Fruit fly (Drosophila melanogaster): ENCODE results near the gene Gabat.

The Gabat gene

dm6 chr3L:19979592-19979991 lies 20.9 kb downstream of the Gabat start, which contains the start of gene CG14182:
TSS of gene CG14182 (minus strand) at chr3L:19979812.
- TF ChIP-seq dmrt11E (tag; optimal IDR thresholded peaks at IDR 0.05) (no peak), CG31388 (GFP tag; optimal IDR thresholded peaks at IDR 0.05) (no peak), pzg (GFP tag; optimal IDR thresholded peaks at IDR 0.05) (peak; percentile 57), CG5245 (GFP tag; optimal IDR thresholded peaks at IDR 0.05) (no peak), gce (GFP tag; IDR thresholded peaks at IDR 0.05) (no peak), CG30020 (tag; optimal IDR thresholded peaks at IDR 0.05) (no peak), Jarid2 (GFP tag; optimal IDR thresholded peaks at IDR 0.05) (peak; percentile 18), CG9797 (GFP tag; optimal IDR thresholded peaks at IDR 0.05) (peak; percentile 42), YL-1 (GFP tag; optimal IDR thresholded peaks at IDR 0.05) (peak; percentile 6), run (tag; optimal IDR thresholded peaks at IDR 0.05) (no peak), MBD-R2 (GFP tag; IDR thresholded peaks at IDR 0.05) (peak; percentile 51), BEAF-32 (GFP tag; optimal IDR thresholded peaks at IDR 0.05) (peak; percentile 35), jigr1 (GFP tag; IDR thresholded peaks at IDR 0.05) (no peak), slp2 (GFP tag; optimal IDR thresholded peaks at IDR 0.05) (no peak), yki (optimal IDR thresholded peaks at IDR 0.05) (no peak), CG17361 (GFP tag; IDR thresholded peaks at IDR 0.05) (no peak), CG31365 (tag; optimal IDR thresholded peaks at IDR 0.05) (no peak), CG2129 (GFP tag; IDR thresholded peaks at IDR 0.05; ENCODE audit: partially characterized antibody) (no peak), tup (GFP tag; optimal IDR thresholded peaks at IDR 0.05) (no peak), Dp (GFP tag; optimal IDR thresholded peaks at IDR 0.05) (peak; percentile 92), Opbp (GFP tag; IDR thresholded peaks at IDR 0.05; ENCODE audit: partially characterized antibody) (0 out of 3 replicates have a peak, but pooled peaks have one; percentile 39), sens (GFP tag) (peak; percentile 63), Asciz (GFP tag; optimal IDR thresholded peaks at IDR 0.05) (no peak), E2f2 (GFP tag; IDR thresholded peaks at IDR 0.05) (peak; percentile 93), Doc3 (GFP tag; IDR thresholded peaks at IDR 0.05; ENCODE audit: partially characterized antibody) (peak; percentile 31; the same call in 1 of the 3 replicates), CG11696 (GFP tag; IDR thresholded peaks at IDR 0.05) (no peak), CG9817 (tag; optimal IDR thresholded peaks at IDR 0.05) (no peak), CG3726 (GFP tag; IDR thresholded peaks at IDR 0.05) (no peak), CG16813 (GFP tag; IDR thresholded peaks at IDR 0.05; ENCODE audit: partially characterized antibody) (0 out of 3 replicates have a peak, but pooled peaks have one; percentile 15), CG4820 (GFP tag; optimal IDR thresholded peaks at IDR 0.05) (no peak), Meics (GFP tag; optimal IDR thresholded peaks at IDR 0.05) (no peak), CG18262 (tag; optimal IDR thresholded peaks at IDR 0.05) (no peak), knrl (GFP tag; IDR thresholded peaks at IDR 0.05; ENCODE audit: partially characterized antibody) (peak; percentile 49), CG13624 (GFP tag; optimal IDR thresholded peaks at IDR 0.05) (no peak), CG11085 (GFP tag; IDR thresholded peaks at IDR 0.05) (no peak), pum (GFP tag; optimal IDR thresholded peaks at IDR 0.05) (no peak), CG17829 (tag; optimal IDR thresholded peaks at IDR 0.05) (no peak), CG8388 (GFP tag; optimal IDR thresholded peaks at IDR 0.05) (no peak), gfzf (GFP tag; optimal IDR thresholded peaks at IDR 0.05) (peak; percentile 79), stwl (tag; optimal IDR thresholded peaks at IDR 0.05) (peak; percentile 52), CG2875 (GFP tag; optimal IDR thresholded peaks at IDR 0.05) (no peak), Sry-δ (GFP tag; optimal IDR thresholded peaks at IDR 0.05) (no peak), CG18476 (GFP tag; optimal IDR thresholded peaks at IDR 0.05) (no peak), CG15479 (GFP tag; optimal IDR thresholded peaks at IDR 0.05) (no peak), Mes4 (GFP tag; optimal IDR thresholded peaks at IDR 0.05) (no peak), amos (GFP tag; IDR thresholded peaks at IDR 0.05; ENCODE audit: partially characterized antibody) (peak; percentile 45; the same call in 1 of the 2 replicates), bbx (GFP tag; IDR thresholded peaks at IDR 0.05; ENCODE audit: partially characterized antibody) (0 out of 2 replicates have a peak, but pooled peaks have one; percentile 7), CG15514 (GFP tag; optimal IDR thresholded peaks at IDR 0.05) (peak; percentile 99), CG4617 (GFP tag; optimal IDR thresholded peaks at IDR 0.05; ENCODE audit: borderline replicate concordance) (peak; percentile 85), CG14014 (GFP tag; IDR thresholded peaks at IDR 0.05) (no peak)
